Worm (Caenorhabditis elegans) whole organism, L4 larva: ENCODE data around the gene zipt-15.
A peak's percentile ranks its signal among the peaks of the same experiment; 100 is the strongest.

ENCODE experiments used
- F44E2.7 ChIP-seq: fragments of 200-800 bp; sonication (Bioruptor generic); IDR thresholded peaks from 2 replicates; pipeline ENCODE4 v2.1.2; 2022; ENCODE audit warnings: missing genetic modification characterization, missing compliant biosample characterization
- T20F7.1 ChIP-seq: fragments of 200-800 bp; sonication (Bioruptor generic); optimal IDR thresholded peaks from 2 replicates; lab custom pipeline; 2018; ENCODE audit warnings: mild to moderate bottlenecking, missing genetic modification characterization, missing compliant biosample characterization
- Y105C5A.15 ChIP-seq: fragments of 200-800 bp; sonication (Bioruptor generic); IDR thresholded peaks from 2 replicates; pipeline ENCODE4 v1.3.6; 2022; ENCODE audit warnings: missing genetic modification characterization, missing compliant biosample characterization
- Y48G9A.11 ChIP-seq: fragments of 200-800 bp; sonication (Bioruptor generic); IDR thresholded peaks from 2 replicates; pipeline ENCODE4 v1.3.6; 2022; ENCODE audit warnings: missing genetic modification reagents, missing genetic modification characterization, missing compliant biosample characterization
- Y5F2A.4 ChIP-seq: fragments of 200-800 bp; sonication (Bioruptor generic); optimal IDR thresholded peaks from 2 replicates; lab custom pipeline; 2018; ENCODE audit warnings: mild to moderate bottlenecking, missing genetic modification characterization, missing compliant biosample characterization
- ZK337.2 ChIP-seq: fragments of 200-800 bp; sonication (Bioruptor generic); IDR thresholded peaks from 2 replicates; pipeline ENCODE4 v1.3.6; 2022; ENCODE audit warnings: missing genetic modification reagents, missing genetic modification characterization, missing compliant biosample characterization
- aha-1 ChIP-seq: fragments of 150-350 bp; peaks from one replicate; lab custom pipeline; 2014; ENCODE audit warnings: missing biosample characterization, missing genetic modification characterization
- aly-2 ChIP-seq: sonication (generic microtip); optimal IDR thresholded peaks from 2 replicates; lab custom pipeline; 2018; ENCODE audit warnings: missing biosample characterization, missing genetic modification characterization
- ceh-20 ChIP-seq: fragments of 200-800 bp; sonication (Bioruptor generic); IDR thresholded peaks from 2 replicates; pipeline ENCODE4 v1.3.6; 2022; ENCODE audit warnings: missing genetic modification reagents, missing genetic modification characterization, missing compliant biosample characterization
- ceh-28 ChIP-seq: fragments of 150-350 bp; optimal IDR thresholded peaks from 2 replicates; lab custom pipeline; 2014; ENCODE audit warnings: missing biosample characterization, missing genetic modification reagents, missing genetic modification characterization
- ceh-62 ChIP-seq: sonication (generic microtip); optimal IDR thresholded peaks from 2 replicates; lab custom pipeline; 2017; ENCODE audit warnings: missing biosample characterization, missing genetic modification characterization
- ces-1 ChIP-seq: fragments of 150-350 bp; sonication (generic microtip); optimal IDR thresholded peaks from 4 replicates; lab custom pipeline; 2014; ENCODE audit warnings: missing biosample characterization, missing genetic modification reagents, missing genetic modification characterization
- cey-2 ChIP-seq: sonication (generic microtip); optimal IDR thresholded peaks from 3 replicates; lab custom pipeline; 2017; ENCODE audit warnings: missing genetic modification characterization, mild to moderate bottlenecking, missing compliant biosample characterization, antibody characterized with exemption, borderline replicate concordance; ENCODE audit not compliant: insufficient read depth
- daf-19 ChIP-seq: fragments of 200-800 bp; sonication (Bioruptor generic); conservative IDR thresholded peaks from 2 replicates; pipeline ENCODE4 v1.3.6; 2022; ENCODE audit warnings: missing genetic modification characterization, missing compliant biosample characterization
- daf-8 ChIP-seq: fragments of 200-800 bp; sonication (Bioruptor generic); IDR thresholded peaks from 2 replicates; pipeline ENCODE4 v1.3.6; 2022; ENCODE audit warnings: missing genetic modification characterization, missing compliant biosample characterization
- dmd-8 ChIP-seq: fragments of 200-800 bp; sonication (Bioruptor generic); IDR thresholded peaks from 2 replicates; pipeline ENCODE4 v1.3.6; 2022; ENCODE audit warnings: missing genetic modification characterization, missing compliant biosample characterization
- dve-1 ChIP-seq: sonication (generic microtip); optimal IDR thresholded peaks from 2 replicates; lab custom pipeline; 2017; ENCODE audit warnings: antibody characterized with exemption, mild to moderate bottlenecking, missing genetic modification characterization, missing compliant biosample characterization; ENCODE audit not compliant: insufficient read depth
- hlh-11 ChIP-seq: fragments of 200-800 bp; sonication (Bioruptor generic); optimal IDR thresholded peaks from 2 replicates; lab custom pipeline; 2018; ENCODE audit warnings: mild to moderate bottlenecking, missing genetic modification characterization, missing compliant biosample characterization
- lin-13 ChIP-seq: fragments of 150-350 bp; optimal IDR thresholded peaks from 2 replicates; lab custom pipeline; 2014; ENCODE audit warnings: missing biosample characterization, missing genetic modification reagents, missing genetic modification characterization
- lin-15B ChIP-seq: fragments of 150-350 bp; sonication (generic microtip); optimal IDR thresholded peaks from 3 replicates; lab custom pipeline; 2014; ENCODE audit warnings: missing biosample characterization, missing genetic modification characterization
- lin-38 ChIP-seq: fragments of 200-800 bp; sonication (Bioruptor generic); IDR thresholded peaks from 2 replicates; pipeline ENCODE4 v1.3.6; 2022; ENCODE audit warnings: missing genetic modification reagents, missing genetic modification characterization, missing compliant biosample characterization
- lsy-2 ChIP-seq, 2 experiments: fragments of 150-350 bp in 1 of 2; sonication (generic microtip) in 1 of 2; optimal IDR thresholded peaks; 2 replicates each; lab custom pipeline; 2014 to 2017; ENCODE audit warnings: missing biosample characterization in 2 of 2, missing genetic modification characterization in 2 of 2
- madf-5 ChIP-seq, 2 experiments: fragments of 200-800 bp; sonication (Bioruptor generic); IDR thresholded peaks; 2 replicates each; pipeline ENCODE4 v1.3.6; 2022; ENCODE audit warnings: missing compliant biosample characterization in 2 of 2, missing genetic modification characterization in 2 of 2
- mdl-1 ChIP-seq, 2 experiments: fragments of 150-350 bp in 1 of 2; sonication (generic microtip) in 1 of 2; optimal IDR thresholded peaks; 2 replicates each; lab custom pipeline; 2014 to 2017; ENCODE audit warnings: missing biosample characterization in 2 of 2, missing genetic modification characterization in 2 of 2
- mep-1 ChIP-seq: fragments of 150-350 bp; sonication (generic microtip); optimal IDR thresholded peaks from 3 replicates; lab custom pipeline; 2014; ENCODE audit warnings: missing biosample characterization, missing genetic modification characterization
- mxl-3 ChIP-seq: fragments of 200-800 bp; sonication (Bioruptor generic); optimal IDR thresholded peaks from 2 replicates; lab custom pipeline; 2018; ENCODE audit warnings: mild to moderate bottlenecking, missing genetic modification characterization, missing compliant biosample characterization
- nhr-111 ChIP-seq: fragments of 200-800 bp; sonication (Bioruptor generic); optimal IDR thresholded peaks from 2 replicates; lab custom pipeline; 2018; ENCODE audit warnings: mild to moderate bottlenecking, missing genetic modification characterization, missing compliant biosample characterization
- nhr-237 ChIP-seq: sonication (generic microtip); optimal IDR thresholded peaks from 2 replicates; lab custom pipeline; 2017; ENCODE audit warnings: missing biosample characterization, missing genetic modification characterization
- nhr-6 ChIP-seq: fragments of 150-350 bp; optimal IDR thresholded peaks from 2 replicates; lab custom pipeline; 2014; ENCODE audit warnings: missing biosample characterization, missing genetic modification characterization
- pqm-1 ChIP-seq: sonication (generic microtip); optimal IDR thresholded peaks from 2 replicates; lab custom pipeline; 2017; ENCODE audit warnings: missing biosample characterization, missing genetic modification characterization
- skn-1 ChIP-seq: fragments of 150-350 bp; optimal IDR thresholded peaks from 2 replicates; lab custom pipeline; 2014; ENCODE audit warnings: missing biosample characterization, missing genetic modification characterization
- snpc-4 ChIP-seq: fragments of 150-350 bp; optimal IDR thresholded peaks from 2 replicates; lab custom pipeline; 2014; ENCODE audit warnings: missing biosample characterization, missing genetic modification characterization
- spr-1 ChIP-seq: sonication (generic microtip); optimal IDR thresholded peaks from 2 replicates; lab custom pipeline; 2016; ENCODE audit warnings: mild to moderate bottlenecking, missing genetic modification characterization, missing compliant biosample characterization
- spr-3 ChIP-seq: fragments of 200-800 bp; sonication (Bioruptor generic); optimal IDR thresholded peaks from 2 replicates; lab custom pipeline; 2018; ENCODE audit warnings: mild to moderate bottlenecking, missing genetic modification characterization, missing compliant biosample characterization
- tra-1 ChIP-seq: fragments of 200-800 bp; sonication (Bioruptor generic); IDR thresholded peaks from 2 replicates; pipeline ENCODE4 v1.3.6; 2022; ENCODE audit warnings: missing genetic modification reagents, missing genetic modification characterization, missing compliant biosample characterization
- unc-62 ChIP-seq, 3 experiments: fragments of 150-350 bp in 1 of 3; sonication (generic microtip); optimal IDR thresholded peaks in 2 of 3; peaks in 1 of 3; 1 replicate in 1 of 3; 2 replicates in 2 of 3; lab custom pipeline; 2014 to 2017; ENCODE audit warnings: missing biosample characterization in 3 of 3, missing genetic modification characterization in 3 of 3, missing genetic modification reagents in 3 of 3, missing genotype in 1 of 3
- zip-2 ChIP-seq: fragments of 150-350 bp; optimal IDR thresholded peaks from 2 replicates; lab custom pipeline; 2014; ENCODE audit warnings: missing biosample characterization, missing genetic modification characterization
- ztf-7 ChIP-seq: fragments of 150-350 bp; optimal IDR thresholded peaks from 2 replicates; lab custom pipeline; 2014; ENCODE audit warnings: missing biosample characterization, missing genetic modification characterization

zipt-15 gene

DNA sequence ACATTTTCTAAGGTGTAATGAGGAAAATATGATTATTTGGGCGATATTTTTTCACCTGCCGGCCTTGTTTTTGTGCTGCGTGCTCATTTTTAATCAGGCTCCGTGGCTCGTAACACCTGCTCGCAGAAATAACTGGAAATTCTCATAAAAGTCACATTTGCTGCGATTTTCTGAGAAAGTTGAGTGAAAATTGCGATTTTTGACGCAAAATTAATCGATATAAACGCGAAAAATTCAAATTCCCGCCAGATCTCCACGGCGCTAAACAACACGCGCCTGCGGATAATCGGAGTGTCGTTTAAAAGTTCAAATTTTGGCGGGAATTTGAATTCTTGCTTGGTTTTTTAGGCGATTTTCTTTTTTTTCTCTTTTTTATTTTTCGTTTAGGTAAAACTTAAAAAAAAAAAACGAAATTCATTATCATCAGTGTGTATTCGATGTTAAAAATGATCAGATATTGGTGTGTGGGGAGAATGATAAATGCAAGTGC, 17.7 kb downstream of the zipt-15 start, which contains the start of gene Y55F3BL.6:
Gene Y55F3BL.6, minus strand, starts transcription at position 51 of the 490 bp plus-strand sequence.
- TF ChIP-seq dve-1 (no peak), T20F7.1 (GFP tag; lab: Kevin White, UChicago) (peak; percentile 21), tra-1 (GFP tag; lab: Robert Waterston, UW) (no peak), hlh-11 (tag; lab: Kevin White, UChicago) (no peak), Y105C5A.15 (no peak), skn-1 (no peak), F44E2.7 (GFP tag; lab: Robert Waterston, UW) (no peak), Y48G9A.11 (GFP tag; lab: Robert Waterston, UW) (peak; percentile 96), aha-1 (tag; lab: Kevin White, UChicago) (no peak), lin-38 (GFP tag; lab: Robert Waterston, UW) (peak; percentile 17; the same call in 1 of the 2 replicates), zip-2 (tag; lab: Kevin White, UChicago) (no peak), mdl-1 (tag; optimal IDR thresholded peaks at IDR 0.05; lab: Kevin White, UChicago) (no peak)

DNA sequence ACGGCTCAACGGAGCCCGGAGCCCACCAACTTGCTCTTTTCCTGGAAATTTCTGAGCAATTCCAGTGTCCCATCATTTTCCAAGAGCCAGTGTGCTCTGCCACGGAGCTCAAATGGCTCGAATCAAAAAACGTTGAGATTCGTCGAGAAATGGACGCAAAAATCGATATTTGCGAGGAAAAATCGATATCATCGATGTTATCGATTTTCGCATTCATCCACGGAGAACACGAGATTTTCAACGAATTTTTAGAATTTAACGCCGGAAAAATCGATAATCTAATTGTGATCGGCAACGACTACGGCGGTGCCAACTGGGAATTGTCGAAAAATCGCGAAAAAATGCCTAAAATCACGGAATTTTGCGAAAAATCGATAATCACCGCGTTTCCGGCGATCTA, 19.1 kb downstream of the zipt-15 start:
- no peak for TF ChIP-seq ZK337.2 (GFP tag; lab: Robert Waterston, UW)
- peak; percentile 89 for TF ChIP-seq ceh-28 (tag; lab: Kevin White, UChicago)
- no peak for TF ChIP-seq snpc-4 (tag; lab: Kevin White, UChicago)
- no peak for TF ChIP-seq cey-2
- no peak for TF ChIP-seq nhr-6
- peak in 1 of 2 experiments; percentile 82 for TF ChIP-seq unc-62 (GFP tag; optimal IDR thresholded peaks at IDR 0.05 in 1 of 2; lab: Kevin White, UChicago)
- TF ChIP-seq unc-62 (tag; optimal IDR thresholded peaks at IDR 0.05; lab: Kevin White, UChicago) = no peak
- no peak for TF ChIP-seq spr-3 (GFP tag; lab: Kevin White, UChicago)
- no peak for TF ChIP-seq madf-5 (GFP tag; IDR thresholded peaks at IDR 0.05; lab: Robert Waterston, UW)
- TF ChIP-seq, all 104 proteins: peak for 2

DNA sequence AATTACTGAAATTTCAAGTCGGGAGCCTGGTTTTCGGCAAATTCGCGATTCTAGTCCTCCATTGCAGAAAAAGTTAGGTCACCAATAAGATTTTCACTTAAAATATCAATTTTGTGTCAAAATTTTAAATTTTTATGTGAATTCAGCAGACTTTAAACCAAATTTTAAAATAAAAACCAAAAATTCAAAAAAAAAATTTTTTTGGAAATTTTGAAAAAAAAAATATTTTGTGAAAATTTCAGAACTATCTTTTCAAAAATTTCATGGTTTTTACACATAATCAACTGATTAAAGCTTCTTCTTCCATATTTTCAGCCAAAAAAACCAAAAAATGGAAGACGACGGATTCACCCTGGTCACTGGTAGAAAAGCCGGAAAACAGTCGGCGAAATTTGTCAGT, 20.0 kb downstream of the zipt-15 start, which contains the start of gene Y55F3BL.4:
Gene Y55F3BL.4, plus strand, starts transcription at position 301 of the 400 bp plus-strand sequence.
- no peak for TF ChIP-seq ceh-62 (tag; lab: Kevin White, UChicago)
- TF ChIP-seq aly-2 (tag; lab: Kevin White, UChicago) = no peak
- no peak for TF ChIP-seq nhr-237 (tag; lab: Kevin White, UChicago)
- TF ChIP-seq mxl-3 (GFP tag; lab: Kevin White, UChicago) = no peak
- TF ChIP-seq nhr-111 (GFP tag; lab: Kevin White, UChicago) = no peak
- TF ChIP-seq daf-19 = no peak
- peak in 1 of 2 experiments; percentile 36 for TF ChIP-seq unc-62 (GFP tag; optimal IDR thresholded peaks at IDR 0.05 in 1 of 2; lab: Kevin White, UChicago)
- no peak for TF ChIP-seq unc-62 (tag; optimal IDR thresholded peaks at IDR 0.05; lab: Kevin White, UChicago)
- no peak for TF ChIP-seq ztf-7

DNA sequence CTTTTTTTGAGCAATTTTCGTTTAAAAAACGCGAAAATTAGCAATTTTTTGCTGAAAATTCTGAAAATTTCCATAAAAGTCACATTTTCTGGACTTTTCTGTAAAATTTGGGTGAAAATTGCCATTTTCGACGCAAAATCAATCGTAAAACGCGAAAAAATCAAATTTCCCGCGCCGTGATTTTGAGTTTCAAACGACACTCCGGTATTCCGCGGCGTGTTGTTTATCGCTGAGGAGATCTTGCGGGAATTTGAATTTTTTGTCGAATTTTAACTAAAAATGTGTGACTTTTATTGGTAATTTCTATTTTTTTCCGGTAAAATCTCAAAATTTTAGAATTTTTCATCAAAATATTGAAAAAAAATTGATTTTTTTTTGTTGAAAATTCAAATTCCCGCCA, 23.6 kb downstream of the zipt-15 start:
- TF ChIP-seq Y48G9A.11 (GFP tag; lab: Robert Waterston, UW) = 0 out of 2 replicates have a peak, but pooled peaks have one; percentile 51
- TF ChIP-seq aha-1 (tag; lab: Kevin White, UChicago) = peak; percentile 81
- TF ChIP-seq ceh-28 (tag; lab: Kevin White, UChicago) = no peak

DNA sequence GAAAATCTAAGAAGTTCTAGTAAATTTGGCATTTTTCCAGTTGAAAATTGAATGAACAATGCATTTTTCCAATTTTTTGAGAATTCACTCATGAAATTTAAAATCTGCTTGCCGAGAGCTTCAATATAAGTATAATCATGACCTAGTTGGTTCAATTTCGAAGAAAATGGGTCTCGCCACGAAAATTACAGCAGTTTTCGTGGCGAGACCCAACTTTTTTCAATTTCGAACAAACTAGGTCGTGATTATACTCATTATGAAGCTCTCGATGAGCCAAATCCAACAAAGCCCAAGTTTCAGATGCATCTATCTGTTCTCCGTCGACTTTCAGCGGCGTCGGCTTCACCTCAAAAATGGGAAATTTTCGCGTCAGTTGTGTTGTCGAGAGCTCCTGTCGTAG, 24.2 kb downstream of the zipt-15 start, which contains the start of gene mrpl-46:
Gene mrpl-46, plus strand, starts transcription at position 301 of the 400 bp plus-strand sequence.
- TF ChIP-seq lin-15B (tag; lab: Kevin White, UChicago) (no peak), lsy-2 (tag; optimal IDR thresholded peaks at IDR 0.05; lab: Kevin White, UChicago) (no peak), lin-13 (GFP tag; lab: Kevin White, UChicago) (no peak), spr-1 (tag; lab: Kevin White, UChicago) (no peak), mep-1 (tag; lab: Kevin White, UChicago) (no peak), Y5F2A.4 (no peak), ceh-20 (GFP tag; lab: Robert Waterston, UW) (no peak), T20F7.1 (GFP tag; lab: Kevin White, UChicago) (no peak), Y48G9A.11 (GFP tag; lab: Robert Waterston, UW) (no peak), pqm-1 (tag; lab: Kevin White, UChicago) (no peak), ces-1 (GFP tag; lab: Kevin White, UChicago) (no peak), dmd-8 (GFP tag; lab: Robert Waterston, UW) (no peak), daf-8 (GFP tag; lab: Robert Waterston, UW) (no peak), cey-2 (no peak)
